Worm (Caenorhabditis elegans) whole organism, L1 larva: ENCODE results near the gene F44F4.3.

Experiments used
- C34B4.2 ChIP-seq: sonication (generic microtip); optimal IDR thresholded peaks from 2 replicates; lab custom pipeline; 2017; ENCODE audit warnings: mild to moderate bottlenecking, missing genetic modification characterization, missing compliant biosample characterization
- Y116A8C.19 ChIP-seq: sonication (generic microtip); optimal IDR thresholded peaks from 2 replicates; lab custom pipeline; 2016; ENCODE audit warnings: missing compliant biosample characterization, missing genetic modification characterization, borderline replicate concordance
- alr-1 ChIP-seq: fragments of 200-800 bp; sonication (Bioruptor generic); optimal IDR thresholded peaks from 2 replicates; lab custom pipeline; 2018; ENCODE audit warnings: borderline replicate concordance, mild to moderate bottlenecking, missing genetic modification characterization, missing compliant biosample characterization
- ama-1 ChIP-seq: fragments of 150-350 bp; optimal IDR thresholded peaks from 2 replicates; lab custom pipeline; 2014
- ceh-82 ChIP-seq, 3 experiments: fragments of 150-350 bp in 1 of 3; sonication (generic microtip) in 2 of 3; optimal IDR thresholded peaks; 2 replicates each; lab custom pipeline; 2014 to 2017; ENCODE audit warnings: missing biosample characterization in 3 of 3, missing genetic modification characterization in 3 of 3
- ceh-88 ChIP-seq: fragments of 200-800 bp; sonication (Bioruptor generic); IDR thresholded peaks from 2 replicates; pipeline ENCODE4 v1.3.6; 2022; ENCODE audit warnings: missing genetic modification characterization, missing compliant biosample characterization
- dpl-1 ChIP-seq, 3 experiments: fragments of 150-350 bp in 2 of 3; sonication (generic microtip) in 1 of 3; optimal IDR thresholded peaks; 2 replicates each; lab custom pipeline; 2014 to 2017; ENCODE audit warnings: missing biosample characterization in 3 of 3, missing genetic modification characterization in 3 of 3, missing genetic modification reagents in 3 of 3
- dsc-1 ChIP-seq: sonication (generic microtip); optimal IDR thresholded peaks from 2 replicates; lab custom pipeline; 2016; ENCODE audit warnings: mild to moderate bottlenecking, missing genetic modification characterization, missing compliant biosample characterization
- efl-1 ChIP-seq, 4 experiments: fragments of 150-350 bp; optimal IDR thresholded peaks in 3 of 4; peaks in 1 of 4; 1 replicate in 1 of 4; 2 replicates in 3 of 4; lab custom pipeline; 2014; ENCODE audit warnings: missing biosample characterization in 2 of 4, missing genetic modification characterization in 2 of 4, missing genetic modification reagents in 2 of 4
- efl-3 ChIP-seq: fragments of 200-800 bp; sonication (Bioruptor generic); optimal IDR thresholded peaks from 2 replicates; lab custom pipeline; 2018; ENCODE audit warnings: mild to moderate bottlenecking, missing genetic modification characterization, missing compliant biosample characterization
- egl-13 ChIP-seq: sonication (generic microtip); optimal IDR thresholded peaks from 2 replicates; lab custom pipeline; 2016; ENCODE audit warnings: missing genotype, missing genetic modification reagents, missing genetic modification characterization, missing compliant biosample characterization
- elt-3 ChIP-seq, 6 experiments: fragments of 150-350 bp in 1 of 6; sonication (generic microtip); optimal IDR thresholded peaks; 2 replicates each; lab custom pipeline; 2017 to 2018; ENCODE audit warnings: missing biosample characterization in 6 of 6, missing genetic modification characterization in 6 of 6, inconsistent platforms in 1 of 6
- fkh-10 ChIP-seq: sonication (generic microtip); optimal IDR thresholded peaks from 2 replicates; lab custom pipeline; 2017; ENCODE audit warnings: missing biosample characterization, missing genetic modification reagents, missing genetic modification characterization
- fkh-4 ChIP-seq: sonication (generic microtip); optimal IDR thresholded peaks from 2 replicates; lab custom pipeline; 2016; ENCODE audit warnings: missing compliant biosample characterization, missing genetic modification characterization, borderline replicate concordance
- fkh-8 ChIP-seq: sonication (generic microtip); optimal IDR thresholded peaks from 2 replicates; lab custom pipeline; 2016; ENCODE audit warnings: mild to moderate bottlenecking, missing genetic modification characterization, missing compliant biosample characterization
- fos-1 ChIP-seq: fragments of 150-350 bp; optimal IDR thresholded peaks from 2 replicates; lab custom pipeline; 2014; ENCODE audit warnings: missing biosample characterization, missing genetic modification characterization
- grh-1 ChIP-seq: fragments of 200-800 bp; sonication (Bioruptor generic); IDR thresholded peaks from 2 replicates; pipeline ENCODE4 v1.3.6; 2022; ENCODE audit warnings: missing genetic modification reagents, missing genetic modification characterization, missing compliant biosample characterization
- hpl-2 ChIP-seq: fragments of 150-350 bp; optimal IDR thresholded peaks from 2 replicates; lab custom pipeline; 2014; ENCODE audit warnings: missing biosample characterization, missing genetic modification reagents, missing genetic modification characterization
- irx-1 ChIP-seq: sonication (generic microtip); optimal IDR thresholded peaks from 2 replicates; lab custom pipeline; 2016; ENCODE audit warnings: missing genetic modification characterization, missing compliant biosample characterization
- isw-1 ChIP-seq: fragments of 200-800 bp; sonication (Bioruptor generic); IDR thresholded peaks from 2 replicates; pipeline ENCODE4 v1.3.6; 2022; ENCODE audit warnings: missing genetic modification characterization, missing compliant biosample characterization
- jun-1 ChIP-seq: fragments of 150-350 bp; optimal IDR thresholded peaks from 2 replicates; lab custom pipeline; 2014; ENCODE audit warnings: missing biosample characterization, missing genetic modification reagents, missing genetic modification characterization
- lin-13 ChIP-seq: fragments of 150-350 bp; optimal IDR thresholded peaks from 2 replicates; lab custom pipeline; 2014; ENCODE audit warnings: missing biosample characterization, missing genetic modification reagents, missing genetic modification characterization
- lin-39 ChIP-seq: fragments of 150-350 bp; optimal IDR thresholded peaks from 2 replicates; lab custom pipeline; 2014; ENCODE audit warnings: missing biosample characterization, missing genetic modification reagents, missing genetic modification characterization
- lsy-2 ChIP-seq, 2 experiments: fragments of 150-350 bp; optimal IDR thresholded peaks; 2 replicates each; lab custom pipeline; 2014; ENCODE audit warnings: missing biosample characterization in 2 of 2, missing genetic modification characterization in 2 of 2
- mab-9 ChIP-seq: fragments of 200-800 bp; sonication (Bioruptor generic); IDR thresholded peaks from 2 replicates; pipeline ENCODE4 v1.3.6; 2022; ENCODE audit warnings: missing genetic modification reagents, missing genetic modification characterization, missing compliant biosample characterization
- nhr-11 ChIP-seq: fragments of 150-350 bp; optimal IDR thresholded peaks from 2 replicates; lab custom pipeline; 2014; ENCODE audit warnings: missing biosample characterization, missing genetic modification characterization
- nhr-19 ChIP-seq: fragments of 200-800 bp; sonication (Bioruptor generic); conservative IDR thresholded peaks from 2 replicates; pipeline ENCODE4 v1.3.6; 2022; ENCODE audit warnings: missing genetic modification characterization, missing compliant biosample characterization
- nhr-28 ChIP-seq: fragments of 150-350 bp; optimal IDR thresholded peaks from 2 replicates; lab custom pipeline; 2014; ENCODE audit warnings: missing biosample characterization, missing genetic modification characterization
- nhr-71 ChIP-seq: sonication (generic microtip); optimal IDR thresholded peaks from 2 replicates; lab custom pipeline; 2016; ENCODE audit warnings: mild to moderate bottlenecking, missing genetic modification characterization, moderate library complexity, missing compliant biosample characterization
- nhr-76 ChIP-seq: sonication (generic microtip); optimal IDR thresholded peaks from 2 replicates; lab custom pipeline; 2017; ENCODE audit warnings: missing biosample characterization, missing genetic modification characterization
- nhr-77 ChIP-seq: fragments of 150-350 bp; optimal IDR thresholded peaks from 2 replicates; lab custom pipeline; 2014; ENCODE audit warnings: missing biosample characterization, missing genetic modification characterization
- nhr-84 ChIP-seq: sonication (generic microtip); optimal IDR thresholded peaks from 2 replicates; lab custom pipeline; 2017; ENCODE audit warnings: missing biosample characterization, missing genetic modification characterization
- nhr-85 ChIP-seq: sonication (generic microtip); peaks from one replicate; lab custom pipeline; 2016; ENCODE audit warnings: missing genetic modification characterization, inconsistent platforms, missing compliant biosample characterization
- nhr-90 ChIP-seq: sonication (generic microtip); optimal IDR thresholded peaks from 2 replicates; lab custom pipeline; 2016; ENCODE audit warnings: mild to moderate bottlenecking, missing genetic modification characterization, missing compliant biosample characterization; ENCODE audit not compliant: poor library complexity
- pag-3 ChIP-seq: sonication (generic microtip); optimal IDR thresholded peaks from 2 replicates; lab custom pipeline; 2017; ENCODE audit warnings: missing genetic modification characterization, mild to moderate bottlenecking, missing compliant biosample characterization, antibody characterized with exemption, borderline replicate concordance; ENCODE audit not compliant: insufficient read depth
- pax-3 ChIP-seq: fragments of 200-800 bp; sonication (Bioruptor generic); optimal IDR thresholded peaks from 2 replicates; lab custom pipeline; 2018; ENCODE audit warnings: mild to moderate bottlenecking, missing genetic modification characterization, moderate library complexity, missing compliant biosample characterization
- pqm-1 ChIP-seq: sonication (generic microtip); optimal IDR thresholded peaks from 3 replicates; lab custom pipeline; 2017; ENCODE audit warnings: missing biosample characterization, missing genetic modification characterization
- snpc-4 ChIP-seq: fragments of 150-350 bp; optimal IDR thresholded peaks from 2 replicates; lab custom pipeline; 2014; ENCODE audit warnings: missing biosample characterization, missing genetic modification characterization
- snu-23 ChIP-seq: sonication (generic microtip); optimal IDR thresholded peaks from 2 replicates; lab custom pipeline; 2016; ENCODE audit warnings: missing genetic modification characterization, missing compliant biosample characterization
- sox-4 ChIP-seq: sonication (generic microtip); optimal IDR thresholded peaks from 2 replicates; lab custom pipeline; 2016; ENCODE audit warnings: missing genetic modification characterization, missing compliant biosample characterization
- sptf-1 ChIP-seq: fragments of 150-350 bp; optimal IDR thresholded peaks from 2 replicates; lab custom pipeline; 2014; ENCODE audit warnings: missing biosample characterization, missing genetic modification characterization
- sup-37 ChIP-seq: fragments of 200-800 bp; sonication (Bioruptor generic); optimal IDR thresholded peaks from 2 replicates; lab custom pipeline; 2018; ENCODE audit warnings: mild to moderate bottlenecking, missing genetic modification characterization, missing compliant biosample characterization
- swsn-7 ChIP-seq: sonication (generic microtip); optimal IDR thresholded peaks from 2 replicates; lab custom pipeline; 2016; ENCODE audit warnings: missing genetic modification characterization, missing compliant biosample characterization
- unc-130 ChIP-seq: fragments of 150-350 bp; optimal IDR thresholded peaks from 2 replicates; lab custom pipeline; 2017; ENCODE audit warnings: missing biosample characterization, missing genetic modification characterization, inconsistent platforms
- unc-30 ChIP-seq: sonication (generic microtip); optimal IDR thresholded peaks from 2 replicates; lab custom pipeline; 2017; ENCODE audit warnings: missing biosample characterization, missing genetic modification characterization
- unc-62 ChIP-seq: fragments of 150-350 bp; optimal IDR thresholded peaks from 2 replicates; lab custom pipeline; 2014; ENCODE audit warnings: missing biosample characterization, missing genetic modification reagents, missing genetic modification characterization
- unc-86 ChIP-seq: sonication (generic microtip); optimal IDR thresholded peaks from 2 replicates; lab custom pipeline; 2016; ENCODE audit warnings: missing genetic modification characterization, missing compliant biosample characterization
- vab-15 ChIP-seq: sonication (generic microtip); optimal IDR thresholded peaks from 2 replicates; lab custom pipeline; 2017; ENCODE audit warnings: missing genotype, mild to moderate bottlenecking, missing genetic modification characterization, missing compliant biosample characterization
- zag-1 ChIP-seq: fragments of 150-350 bp; optimal IDR thresholded peaks from 2 replicates; lab custom pipeline; 2014; ENCODE audit warnings: missing biosample characterization, missing genetic modification characterization
- ztf-11 ChIP-seq, 2 experiments: sonication (generic microtip); optimal IDR thresholded peaks; 2 replicates each; lab custom pipeline; 2016 to 2017; ENCODE audit warnings: missing genetic modification characterization in 2 of 2, missing biosample characterization in 1 of 2, missing compliant biosample characterization in 1 of 2
- ztf-4 ChIP-seq: fragments of 150-350 bp; optimal IDR thresholded peaks from 2 replicates; lab custom pipeline; 2014; ENCODE audit warnings: missing biosample characterization, missing genetic modification characterization

F44F4.3 gene

ce11 chrII:10840067-10840466, 45.7 kb downstream of the F44F4.3 start (continued):
- TF ChIP-seq lin-13 (peak; percentile 84), mab-9 (GFP tag; lab: Robert Waterston, UW) (peak; percentile 53; the same call in 1 of the 2 replicates), ama-1 (lab: Kevin White, UChicago) (no peak), zag-1 (tag; lab: Kevin White, UChicago) (no peak), dpl-1 (GFP tag; optimal IDR thresholded peaks at IDR 0.05; lab: Kevin White, UChicago) (peak; percentile 58 to 70 (median 69)), ztf-4 (peak; percentile 58), grh-1 (GFP tag; lab: Robert Waterston, UW) (peak; percentile 46), nhr-28 (tag; lab: Kevin White, UChicago) (no peak), lsy-2 (tag; optimal IDR thresholded peaks at IDR 0.05; lab: Kevin White, UChicago) (peak; percentile 77 to 79), lin-39 (no peak), Y116A8C.19 (no peak), pag-3 (tag; lab: Kevin White, UChicago) (no peak), snu-23 (GFP tag; lab: Kevin White, UChicago) (peak; percentile 93), pqm-1 (tag; lab: Kevin White, UChicago) (no peak), nhr-85 (tag; lab: Kevin White, UChicago) (peak; percentile 82), unc-130 (tag; lab: Kevin White, UChicago) (peak; percentile 80), nhr-77 (tag; lab: Kevin White, UChicago) (peak; percentile 63), egl-13 (tag; lab: Kevin White, UChicago) (peak; percentile 63), ceh-88 (peak; percentile 59; the same call in 1 of the 2 replicates), ceh-82 (tag; optimal IDR thresholded peaks at IDR 0.05; lab: Kevin White, UChicago) (peak; percentile 72 to 88 (median 82)), isw-1 (GFP tag; lab: Robert Waterston, UW) (peak; percentile 39), efl-3 (GFP tag; lab: Kevin White, UChicago) (no peak), nhr-90 (tag; lab: Kevin White, UChicago) (peak; percentile 87), C34B4.2 (tag; lab: Kevin White, UChicago) (no peak), jun-1 (tag; lab: Kevin White, UChicago) (peak; percentile 70), efl-1 (optimal IDR thresholded peaks at IDR 0.05; lab: Kevin White, UChicago) (peak; percentile 69 to 78), efl-1 (GFP tag; optimal IDR thresholded peaks at IDR 0.05 in 1 of 2; lab: Kevin White, UChicago) (peak; percentile 62 to 98), nhr-71 (peak; percentile 91), unc-86 (peak; percentile 62), vab-15 (peak; percentile 54), snpc-4 (tag; lab: Kevin White, UChicago) (peak; percentile 39), dsc-1 (tag; lab: Kevin White, UChicago) (peak; percentile 88), swsn-7 (tag; lab: Kevin White, UChicago) (peak; percentile 86), hpl-2 (GFP tag; lab: Kevin White, UChicago) (no peak), elt-3 (tag; optimal IDR thresholded peaks at IDR 0.05; lab: Kevin White, UChicago) (peak in 4 of 6 experiments; percentile 55 to 83 (median 64)), ztf-11 (tag; optimal IDR thresholded peaks at IDR 0.05; lab: Kevin White, UChicago) (peak in 1 of 2 experiments; percentile 19), fkh-10 (GFP tag; lab: Kevin White, UChicago) (peak; percentile 78), unc-30 (tag; lab: Kevin White, UChicago) (no peak), fos-1 (peak; percentile 82), irx-1 (tag; lab: Kevin White, UChicago) (peak; percentile 77), nhr-76 (tag; lab: Kevin White, UChicago) (peak; percentile 20), sptf-1 (no peak), fkh-8 (tag; lab: Kevin White, UChicago) (peak; percentile 82)
- TF ChIP-seq, all 84 proteins: peak for 57

ce11 chrII:10838550-10838949, 47.2 kb downstream of the F44F4.3 start:
- TF ChIP-seq efl-1 (optimal IDR thresholded peaks at IDR 0.05; lab: Kevin White, UChicago), result no peak
- no peak for TF ChIP-seq efl-1 (GFP tag; optimal IDR thresholded peaks at IDR 0.05 in 1 of 2; lab: Kevin White, UChicago)
- TF ChIP-seq unc-62 (GFP tag; lab: Kevin White, UChicago), result no peak
- TF ChIP-seq dpl-1 (GFP tag; optimal IDR thresholded peaks at IDR 0.05; lab: Kevin White, UChicago), result no peak
- no peak for TF ChIP-seq sup-37 (GFP tag; lab: Kevin White, UChicago)
- TF ChIP-seq lin-13, result no peak
- TF ChIP-seq fkh-4, result no peak
- TF ChIP-seq alr-1 (tag; lab: Kevin White, UChicago), result no peak
- TF ChIP-seq nhr-76 (tag; lab: Kevin White, UChicago), result no peak
- TF ChIP-seq nhr-11 (tag; lab: Kevin White, UChicago), result no peak
- TF ChIP-seq dsc-1 (tag; lab: Kevin White, UChicago), result no peak
- no peak for TF ChIP-seq ceh-82 (tag; optimal IDR thresholded peaks at IDR 0.05; lab: Kevin White, UChicago)
- no peak for TF ChIP-seq nhr-84 (tag; lab: Kevin White, UChicago)
- no peak for TF ChIP-seq pax-3
- TF ChIP-seq nhr-19, result no peak
- TF ChIP-seq sox-4 (tag; lab: Kevin White, UChicago), result no peak
- no peak for TF ChIP-seq snpc-4 (tag; lab: Kevin White, UChicago)
